Worm (Caenorhabditis elegans) whole organism, L1 larva: ENCODE data around the gene Y38F1A.4.

Experiments used
- dpl-1 ChIP-seq, 3 experiments: fragments of 150-350 bp in 2 of 3; sonication (generic microtip) in 1 of 3; optimal IDR thresholded peaks; 2 replicates each; lab custom pipeline; 2014 to 2017; ENCODE audit warnings: missing biosample characterization in 3 of 3, missing genetic modification characterization in 3 of 3, missing genetic modification reagents in 3 of 3
- elt-2 ChIP-seq: sonication (generic microtip); optimal IDR thresholded peaks from 2 replicates; lab custom pipeline; 2016; ENCODE audit warnings: missing genetic modification characterization, mild to moderate bottlenecking, inconsistent platforms, missing compliant biosample characterization, missing genetic modification reagents
- fkh-8 ChIP-seq: sonication (generic microtip); optimal IDR thresholded peaks from 2 replicates; lab custom pipeline; 2016; ENCODE audit warnings: mild to moderate bottlenecking, missing genetic modification characterization, missing compliant biosample characterization
- lin-13 ChIP-seq: fragments of 150-350 bp; optimal IDR thresholded peaks from 2 replicates; lab custom pipeline; 2014; ENCODE audit warnings: missing biosample characterization, missing genetic modification reagents, missing genetic modification characterization
- nhr-11 ChIP-seq: fragments of 150-350 bp; optimal IDR thresholded peaks from 2 replicates; lab custom pipeline; 2014; ENCODE audit warnings: missing biosample characterization, missing genetic modification characterization
- nhr-71 ChIP-seq: sonication (generic microtip); optimal IDR thresholded peaks from 2 replicates; lab custom pipeline; 2016; ENCODE audit warnings: mild to moderate bottlenecking, missing genetic modification characterization, moderate library complexity, missing compliant biosample characterization
- nhr-76 ChIP-seq: sonication (generic microtip); optimal IDR thresholded peaks from 2 replicates; lab custom pipeline; 2017; ENCODE audit warnings: missing biosample characterization, missing genetic modification characterization
- unc-62 ChIP-seq: fragments of 150-350 bp; optimal IDR thresholded peaks from 2 replicates; lab custom pipeline; 2014; ENCODE audit warnings: missing biosample characterization, missing genetic modification reagents, missing genetic modification characterization

DNA sequence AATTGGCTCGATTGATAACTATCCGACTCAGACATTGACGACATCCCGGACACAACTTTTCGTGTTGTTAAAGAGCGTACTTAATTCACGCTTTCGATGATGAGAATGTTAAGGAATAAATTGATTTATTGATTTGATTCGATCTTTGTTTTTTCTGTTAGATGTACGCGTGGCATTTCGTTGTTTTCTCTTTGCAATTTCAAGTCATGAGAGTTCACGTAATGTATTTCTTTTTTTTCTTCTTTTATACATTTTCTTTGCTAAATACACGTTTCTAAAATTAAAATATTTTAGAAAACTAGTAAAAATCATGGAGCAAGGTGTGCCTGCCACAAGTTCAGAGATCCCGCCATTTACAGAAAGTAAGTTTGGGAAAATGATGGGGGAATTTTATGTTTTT lies 14.9 kb downstream of the Y38F1A.4 start, which contains the start of the genes Y38F1A.1 and Y38F1A.2:
- TF ChIP-seq elt-2 (tag; lab: Kevin White, UChicago): no peak
- TF ChIP-seq nhr-71 (tag; lab: Kevin White, UChicago): no peak
- TF ChIP-seq fkh-8: no peak
- TF ChIP-seq nhr-76: no peak
- no peak for TF ChIP-seq dpl-1 (GFP tag; optimal IDR thresholded peaks at IDR 0.05; lab: Kevin White, UChicago)
- TF ChIP-seq lin-13: no peak
- no peak for TF ChIP-seq nhr-11 (tag; lab: Kevin White, UChicago)
- TF ChIP-seq unc-62 (GFP tag; lab: Kevin White, UChicago): no peak
